Worm (Caenorhabditis elegans) whole organism, midembryonic: ENCODE measurements around the gene F14D7.8.

Experiments used
- T22C8.4 ChIP-seq: fragments of 200-800 bp; sonication (Bioruptor generic); IDR thresholded peaks from 2 replicates; pipeline ENCODE4 v1.3.6; 2022; ENCODE audit warnings: missing genetic modification characterization, missing compliant biosample characterization
- klf-2 ChIP-seq: fragments of 200-800 bp; sonication (Bioruptor generic); conservative IDR thresholded peaks from 2 replicates; pipeline ENCODE4 v1.3.6; 2022; ENCODE audit warnings: missing genetic modification reagents, missing genetic modification characterization, missing compliant biosample characterization
- med-1 ChIP-seq: sonication (generic microtip); optimal IDR thresholded peaks from 2 replicates; lab custom pipeline; 2017; ENCODE audit warnings: missing genetic modification characterization, mild to moderate bottlenecking, missing compliant biosample characterization, antibody characterized with exemption, missing genetic modification reagents; ENCODE audit not compliant: insufficient read depth
- ztf-23 ChIP-seq: fragments of 200-800 bp; sonication (Bioruptor generic); IDR thresholded peaks from 2 replicates; pipeline ENCODE4 v1.3.6; 2022; ENCODE audit warnings: missing genetic modification reagents, missing genetic modification characterization, missing compliant biosample characterization

DNA sequence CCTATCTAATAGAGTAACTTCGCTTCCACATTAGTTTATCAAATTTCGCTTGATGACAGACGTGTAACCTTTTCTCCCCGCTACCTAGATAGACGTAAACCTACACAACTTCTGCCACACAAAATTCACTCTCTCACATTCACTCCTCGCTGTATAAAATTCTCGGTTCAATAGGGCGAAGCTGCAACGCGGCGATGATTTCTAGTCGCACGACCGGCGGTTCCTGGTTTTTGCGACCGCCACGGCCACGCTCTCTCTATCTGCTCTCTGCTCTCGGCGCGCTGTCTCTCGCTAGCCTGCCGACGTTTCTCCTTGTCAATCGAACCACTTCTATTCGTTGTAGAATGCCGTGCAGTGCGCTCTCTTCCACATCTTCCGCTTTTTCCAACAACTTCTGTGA is 38.4 kb upstream of the F14D7.8 start:
- TF ChIP-seq T22C8.4 (GFP tag; lab: Robert Waterston, UW) = no peak
- TF ChIP-seq klf-2 (GFP tag; lab: Robert Waterston, UW) = no peak
- TF ChIP-seq ztf-23 (GFP tag; lab: Robert Waterston, UW) = no peak
- TF ChIP-seq med-1 = no peak
